Worm (Caenorhabditis elegans) whole organism, L3 larva: ENCODE measurements around the gene gly-20.

Source experiments
- R02D3.7 ChIP-seq: fragments of 150-350 bp; optimal IDR thresholded peaks from 2 replicates; lab custom pipeline; 2014; ENCODE audit warnings: missing biosample characterization, missing genetic modification characterization
- ZK546.5 ChIP-seq: sonication (generic microtip); optimal IDR thresholded peaks from 2 replicates; lab custom pipeline; 2017; ENCODE audit warnings: missing biosample characterization, missing genetic modification characterization
- aly-2 ChIP-seq: fragments of 150-350 bp; optimal IDR thresholded peaks from 2 replicates; lab custom pipeline; 2014; ENCODE audit warnings: missing biosample characterization, missing genetic modification characterization
- ama-1 ChIP-seq: fragments of 150-350 bp; optimal IDR thresholded peaks from 2 replicates; lab custom pipeline; 2018
- ceh-16 ChIP-seq: sonication (generic microtip); optimal IDR thresholded peaks from 2 replicates; lab custom pipeline; 2017; ENCODE audit warnings: missing biosample characterization, missing genetic modification characterization
- ceh-28 ChIP-seq: fragments of 150-350 bp; optimal IDR thresholded peaks from 2 replicates; lab custom pipeline; 2014; ENCODE audit warnings: missing biosample characterization, missing genetic modification reagents, missing genetic modification characterization
- ceh-82 ChIP-seq: fragments of 150-350 bp; optimal IDR thresholded peaks from 2 replicates; lab custom pipeline; 2014; ENCODE audit warnings: missing biosample characterization, missing genetic modification characterization
- ceh-9 ChIP-seq: sonication (generic microtip); optimal IDR thresholded peaks from 2 replicates; lab custom pipeline; 2018; ENCODE audit warnings: missing biosample characterization, missing genetic modification characterization
- daf-12 ChIP-seq: fragments of 150-350 bp; optimal IDR thresholded peaks from 2 replicates; lab custom pipeline; 2014; ENCODE audit warnings: missing biosample characterization, missing genetic modification reagents, missing genetic modification characterization
- egl-27 ChIP-seq: sonication (generic microtip); optimal IDR thresholded peaks from 4 replicates; lab custom pipeline; 2017; ENCODE audit warnings: missing biosample characterization, missing genetic modification reagents, missing genetic modification characterization
- egl-5 ChIP-seq: fragments of 150-350 bp; optimal IDR thresholded peaks from 2 replicates; lab custom pipeline; 2017; ENCODE audit warnings: missing biosample characterization, missing genetic modification reagents, missing genetic modification characterization, inconsistent platforms
- elt-1 ChIP-seq: fragments of 150-350 bp; optimal IDR thresholded peaks from 2 replicates; lab custom pipeline; 2014; ENCODE audit warnings: missing biosample characterization, missing genetic modification characterization
- elt-2 ChIP-seq: sonication (generic microtip); optimal IDR thresholded peaks from 2 replicates; lab custom pipeline; 2016; ENCODE audit warnings: missing genetic modification reagents, mild to moderate bottlenecking, missing genetic modification characterization, missing compliant biosample characterization
- elt-3 ChIP-seq, 3 experiments: fragments of 150-350 bp in 1 of 3; sonication (generic microtip) in 2 of 3; optimal IDR thresholded peaks; 2 replicates in 2 of 3; 4 replicates in 1 of 3; lab custom pipeline; 2014 to 2017; ENCODE audit warnings: missing biosample characterization in 3 of 3, missing genetic modification characterization in 3 of 3
- eor-1 ChIP-seq, 2 experiments: fragments of 150-350 bp; optimal IDR thresholded peaks; 2 replicates each; lab custom pipeline; 2014 to 2018; ENCODE audit warnings: missing biosample characterization in 2 of 2, missing genetic modification characterization in 2 of 2
- fkh-10 ChIP-seq: sonication (generic microtip); optimal IDR thresholded peaks from 2 replicates; lab custom pipeline; 2017; ENCODE audit warnings: missing biosample characterization, missing genetic modification reagents, missing genetic modification characterization
- fkh-2 ChIP-seq: fragments of 150-350 bp; optimal IDR thresholded peaks from 2 replicates; lab custom pipeline; 2014; ENCODE audit warnings: missing biosample characterization, missing genetic modification reagents, missing genetic modification characterization
- fos-1 ChIP-seq: fragments of 150-350 bp; optimal IDR thresholded peaks from 2 replicates; lab custom pipeline; 2014; ENCODE audit warnings: missing biosample characterization, missing genetic modification characterization
- hmg-11 ChIP-seq: sonication (generic microtip); optimal IDR thresholded peaks from 2 replicates; lab custom pipeline; 2016; ENCODE audit warnings: missing genetic modification characterization, missing compliant biosample characterization
- jun-1 ChIP-seq: fragments of 150-350 bp; optimal IDR thresholded peaks from 2 replicates; lab custom pipeline; 2014; ENCODE audit warnings: missing biosample characterization, missing genetic modification reagents, missing genetic modification characterization
- lin-15B ChIP-seq: fragments of 150-350 bp; optimal IDR thresholded peaks from 2 replicates; lab custom pipeline; 2014; ENCODE audit warnings: missing biosample characterization, missing genetic modification characterization
- lin-39 ChIP-seq: fragments of 150-350 bp; optimal IDR thresholded peaks from 2 replicates; lab custom pipeline; 2018; ENCODE audit warnings: missing biosample characterization, missing genetic modification reagents, missing genetic modification characterization
- lsy-12 ChIP-seq: sonication (generic microtip); optimal IDR thresholded peaks from 2 replicates; lab custom pipeline; 2016; ENCODE audit warnings: mild to moderate bottlenecking, missing genetic modification characterization, missing compliant biosample characterization
- mdl-1 ChIP-seq: fragments of 150-350 bp; optimal IDR thresholded peaks from 2 replicates; lab custom pipeline; 2014; ENCODE audit warnings: missing biosample characterization, missing genetic modification characterization
- mml-1 ChIP-seq: fragments of 150-350 bp; sonication (generic microtip); optimal IDR thresholded peaks from 3 replicates; lab custom pipeline; 2014; ENCODE audit warnings: missing biosample characterization, missing genetic modification characterization
- nfya-1 ChIP-seq: sonication (generic microtip); optimal IDR thresholded peaks from 2 replicates; lab custom pipeline; 2017; ENCODE audit warnings: missing genetic modification characterization, mild to moderate bottlenecking, missing compliant biosample characterization, antibody characterized with exemption, moderate library complexity; ENCODE audit not compliant: insufficient read depth
- nhr-11 ChIP-seq: fragments of 150-350 bp; optimal IDR thresholded peaks from 2 replicates; lab custom pipeline; 2014; ENCODE audit warnings: missing biosample characterization, missing genetic modification characterization
- nhr-12 ChIP-seq: fragments of 150-350 bp; optimal IDR thresholded peaks from 2 replicates; lab custom pipeline; 2014; ENCODE audit warnings: missing biosample characterization, missing genetic modification characterization
- nhr-23 ChIP-seq: fragments of 150-350 bp; optimal IDR thresholded peaks from 2 replicates; lab custom pipeline; 2014; ENCODE audit warnings: missing biosample characterization, missing genetic modification reagents, missing genetic modification characterization
- nhr-237 ChIP-seq: fragments of 150-350 bp; optimal IDR thresholded peaks from 2 replicates; lab custom pipeline; 2014; ENCODE audit warnings: missing biosample characterization, missing genetic modification characterization
- nhr-25 ChIP-seq: sonication (generic microtip); optimal IDR thresholded peaks from 2 replicates; lab custom pipeline; 2017; ENCODE audit warnings: missing biosample characterization, missing genetic modification characterization
- nhr-28 ChIP-seq: fragments of 150-350 bp; optimal IDR thresholded peaks from 2 replicates; lab custom pipeline; 2014; ENCODE audit warnings: missing biosample characterization, missing genetic modification characterization
- nhr-43 ChIP-seq: sonication (generic microtip); optimal IDR thresholded peaks from 2 replicates; lab custom pipeline; 2016; ENCODE audit warnings: mild to moderate bottlenecking, missing genetic modification characterization, missing compliant biosample characterization; ENCODE audit not compliant: poor library complexity, severe bottlenecking
- nhr-67 ChIP-seq: fragments of 150-350 bp; optimal IDR thresholded peaks from 2 replicates; lab custom pipeline; 2014; ENCODE audit warnings: missing biosample characterization, missing genetic modification characterization
- nhr-76 ChIP-seq: fragments of 150-350 bp; sonication (generic microtip); optimal IDR thresholded peaks from 5 replicates; lab custom pipeline; 2014; ENCODE audit warnings: missing biosample characterization, missing genetic modification characterization
- nhr-77 ChIP-seq: fragments of 150-350 bp; optimal IDR thresholded peaks from 2 replicates; lab custom pipeline; 2014; ENCODE audit warnings: missing biosample characterization, missing genetic modification characterization
- pha-4 ChIP-seq: fragments of 150-350 bp; optimal IDR thresholded peaks from 2 replicates; lab custom pipeline; 2014; ENCODE audit warnings: missing biosample characterization, missing genetic modification reagents, missing genetic modification characterization
- pqm-1 ChIP-seq: fragments of 150-350 bp; optimal IDR thresholded peaks from 2 replicates; lab custom pipeline; 2017; ENCODE audit warnings: missing biosample characterization, missing genetic modification characterization, inconsistent platforms
- sea-2 ChIP-seq: fragments of 150-350 bp; sonication (generic microtip); optimal IDR thresholded peaks from 4 replicates; lab custom pipeline; 2014; ENCODE audit warnings: missing biosample characterization, missing genetic modification reagents, missing genetic modification characterization
- skn-1 ChIP-seq: fragments of 150-350 bp; optimal IDR thresholded peaks from 2 replicates; lab custom pipeline; 2014; ENCODE audit warnings: missing biosample characterization, missing genetic modification characterization
- snpc-4 ChIP-seq: fragments of 150-350 bp; optimal IDR thresholded peaks from 2 replicates; lab custom pipeline; 2014; ENCODE audit warnings: missing biosample characterization, missing genetic modification characterization
- tbx-2 ChIP-seq: sonication (generic microtip); optimal IDR thresholded peaks from 2 replicates; lab custom pipeline; 2016; ENCODE audit warnings: mild to moderate bottlenecking, missing genetic modification characterization, missing compliant biosample characterization
- unc-39 ChIP-seq: sonication (generic microtip); optimal IDR thresholded peaks from 4 replicates; lab custom pipeline; 2017; ENCODE audit warnings: missing biosample characterization, missing genetic modification characterization
- unc-62 ChIP-seq: fragments of 150-350 bp; sonication (generic microtip); optimal IDR thresholded peaks from 4 replicates; lab custom pipeline; 2014; ENCODE audit warnings: missing biosample characterization, missing genetic modification reagents, missing genetic modification characterization
- zag-1 ChIP-seq: fragments of 150-350 bp; optimal IDR thresholded peaks from 2 replicates; lab custom pipeline; 2014; ENCODE audit warnings: missing biosample characterization, missing genetic modification characterization
- ztf-11 ChIP-seq: fragments of 150-350 bp; optimal IDR thresholded peaks from 2 replicates; lab custom pipeline; 2014; ENCODE audit warnings: missing biosample characterization, missing genetic modification characterization
- ztf-4 ChIP-seq: fragments of 150-350 bp; optimal IDR thresholded peaks from 2 replicates; lab custom pipeline; 2014; ENCODE audit warnings: missing biosample characterization, missing genetic modification characterization

The gly-20 gene

DNA sequence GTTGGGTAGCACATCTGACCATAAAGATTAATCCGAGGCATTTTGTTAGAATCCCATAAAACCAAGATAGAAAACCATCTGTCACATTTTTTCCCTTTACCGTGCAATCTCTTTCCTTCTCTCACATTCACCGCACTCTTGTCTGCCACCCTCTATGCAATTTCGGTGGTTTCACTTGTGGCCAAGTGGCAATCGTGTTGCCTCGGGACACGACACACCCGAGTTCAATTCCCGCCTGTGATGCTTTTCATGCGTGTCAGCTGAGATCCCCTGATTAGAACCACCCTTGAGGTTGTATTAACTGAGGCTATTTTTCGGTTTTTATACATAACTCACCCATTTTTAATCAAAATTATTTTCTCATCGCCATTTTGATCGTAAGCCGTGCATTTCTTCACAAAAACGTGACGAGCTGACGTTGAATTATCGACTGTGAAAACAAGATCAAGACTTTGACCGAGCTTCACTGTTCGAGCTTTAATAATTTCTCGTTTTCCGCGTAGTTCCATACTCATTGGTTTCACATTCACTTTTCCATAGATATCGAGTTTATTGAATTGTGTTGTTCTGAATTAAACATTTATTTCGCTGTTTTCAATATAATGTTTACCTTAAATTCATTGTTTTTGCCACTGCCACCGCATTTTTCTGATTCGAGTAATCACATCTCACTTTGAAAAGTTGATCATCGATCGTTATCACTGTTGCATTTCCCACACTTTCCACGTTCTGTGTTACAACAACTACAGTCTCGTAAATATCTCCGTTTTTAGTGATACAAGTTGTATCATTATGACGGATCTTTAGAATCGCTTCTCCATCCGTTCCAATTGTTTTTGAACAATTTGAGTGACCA, 31.9 kb downstream of the gly-20 start:
- no peak for TF ChIP-seq ceh-16 (tag; lab: Kevin White, UChicago)
- TF ChIP-seq mml-1 (tag; lab: Kevin White, UChicago): peak; percentile 57
- TF ChIP-seq nhr-23 (tag; lab: Kevin White, UChicago): peak; percentile 76
- no peak for TF ChIP-seq daf-12 (tag; lab: Kevin White, UChicago)
- peak; percentile 77 for TF ChIP-seq lin-39 (tag; lab: Kevin White, UChicago)
- peak; percentile 36 for TF ChIP-seq R02D3.7 (tag; lab: Kevin White, UChicago)
- TF ChIP-seq nhr-43 (tag; lab: Kevin White, UChicago): peak; percentile 83
- peak; percentile 55 for TF ChIP-seq egl-27 (tag; lab: Kevin White, UChicago)
- peak; percentile 88 for TF ChIP-seq pha-4 (tag; lab: Kevin White, UChicago)
- TF ChIP-seq ZK546.5: no peak
- no peak for TF ChIP-seq nhr-67 (tag; lab: Kevin White, UChicago)
- TF ChIP-seq egl-5 (tag; lab: Kevin White, UChicago): peak; percentile 67
- peak; percentile 84 for TF ChIP-seq hmg-11
- no peak for TF ChIP-seq nhr-28 (tag; lab: Kevin White, UChicago)
- TF ChIP-seq nhr-77 (tag; lab: Kevin White, UChicago): no peak
- TF ChIP-seq unc-62 (GFP tag; lab: Kevin White, UChicago): peak; percentile 75
- peak; percentile 41 for TF ChIP-seq elt-1 (tag; lab: Kevin White, UChicago)
- TF ChIP-seq ztf-4 (tag; lab: Kevin White, UChicago): peak; percentile 18
- TF ChIP-seq nhr-237 (tag; lab: Kevin White, UChicago): no peak
- TF ChIP-seq ama-1 (lab: Kevin White, UChicago): no peak
- TF ChIP-seq nhr-11 (tag; lab: Kevin White, UChicago): no peak
- peak; percentile 74 for TF ChIP-seq fos-1 (tag; lab: Kevin White, UChicago)
- no peak for TF ChIP-seq ceh-9 (tag; lab: Kevin White, UChicago)
- TF ChIP-seq elt-3 (tag; optimal IDR thresholded peaks at IDR 0.05; lab: Kevin White, UChicago): peak in 1 of 3 experiments; percentile 64
- peak; percentile 52 for TF ChIP-seq ztf-11 (tag; lab: Kevin White, UChicago)
- TF ChIP-seq mdl-1 (tag; lab: Kevin White, UChicago): no peak
- no peak for TF ChIP-seq ceh-28 (tag; lab: Kevin White, UChicago)
- TF ChIP-seq nhr-25: peak; percentile 81
- no peak for TF ChIP-seq aly-2
- peak; percentile 55 for TF ChIP-seq jun-1 (tag; lab: Kevin White, UChicago)
- TF ChIP-seq nhr-12 (tag; lab: Kevin White, UChicago): no peak
- TF ChIP-seq elt-2 (tag; lab: Kevin White, UChicago): peak; percentile 77
- peak; percentile 24 for TF ChIP-seq lin-15B (tag; lab: Kevin White, UChicago)
- TF ChIP-seq fkh-10 (GFP tag; lab: Kevin White, UChicago): no peak
- peak; percentile 80 for TF ChIP-seq lsy-12 (tag; lab: Kevin White, UChicago)
- no peak for TF ChIP-seq sea-2 (GFP tag; lab: Kevin White, UChicago)
- peak; percentile 74 for TF ChIP-seq tbx-2 (tag; lab: Kevin White, UChicago)
- peak; percentile 39 for TF ChIP-seq pqm-1 (tag; lab: Kevin White, UChicago)
- TF ChIP-seq fkh-2 (tag; lab: Kevin White, UChicago): no peak
- no peak for TF ChIP-seq eor-1 (tag; optimal IDR thresholded peaks at IDR 0.05; lab: Kevin White, UChicago)
- TF ChIP-seq nhr-76 (tag; lab: Kevin White, UChicago): no peak
- peak; percentile 95 for TF ChIP-seq ceh-82
- TF ChIP-seq snpc-4 (tag; lab: Kevin White, UChicago): peak; percentile 40
- no peak for TF ChIP-seq zag-1 (tag; lab: Kevin White, UChicago)
- no peak for TF ChIP-seq unc-39 (tag; lab: Kevin White, UChicago)
- TF ChIP-seq nfya-1 (tag; lab: Kevin White, UChicago): peak; percentile 53
- TF ChIP-seq skn-1 (tag; lab: Kevin White, UChicago): peak; percentile 60
